Worm (Caenorhabditis elegans) whole organism, mixed stage, embryonic: ENCODE data around the gene F53C3.11.

Experiments used
- blmp-1 ChIP-seq: fragments of 150-350 bp; optimal IDR thresholded peaks from 2 replicates; lab custom pipeline; 2014; ENCODE audit warnings: missing biosample characterization, missing genetic modification characterization
- lin-32 ChIP-seq: fragments of 200-800 bp; sonication (Bioruptor generic); optimal IDR thresholded peaks from 2 replicates; lab custom pipeline; 2018; ENCODE audit warnings: mild to moderate bottlenecking, missing genetic modification characterization, missing compliant biosample characterization
- mls-2 ChIP-seq: sonication (generic microtip); optimal IDR thresholded peaks from 2 replicates; lab custom pipeline; 2016; ENCODE audit warnings: mild to moderate bottlenecking, missing genetic modification characterization, moderate library complexity, missing compliant biosample characterization
- nhr-2 ChIP-seq: fragments of 150-350 bp; optimal IDR thresholded peaks from 2 replicates; lab custom pipeline; 2014; ENCODE audit warnings: missing biosample characterization, missing genetic modification characterization
- nhr-76 ChIP-seq: sonication (generic microtip); optimal IDR thresholded peaks from 2 replicates; lab custom pipeline; 2017; ENCODE audit warnings: missing biosample characterization, missing genetic modification characterization
- snpc-4 ChIP-seq: fragments of 150-350 bp; optimal IDR thresholded peaks from 2 replicates; lab custom pipeline; 2014; ENCODE audit warnings: missing biosample characterization, missing genetic modification characterization
- ztf-11 ChIP-seq: fragments of 150-350 bp; optimal IDR thresholded peaks from 2 replicates; lab custom pipeline; 2014; ENCODE audit warnings: missing biosample characterization, missing genetic modification characterization

- TF ChIP-seq blmp-1 (tag; lab: Kevin White, UChicago) (no peak), nhr-76 (tag; lab: Kevin White, UChicago) (no peak), ztf-11 (tag; lab: Kevin White, UChicago) (no peak), nhr-2 (tag; lab: Kevin White, UChicago) (no peak), snpc-4 (tag; lab: Kevin White, UChicago) (no peak), lin-32 (no peak), mls-2 (no peak)
Measured at ce11 chrII:3864652-3865051, 41.9 kb downstream of the F53C3.11 start, which contains the start of gene nhr-261.
